Fruit fly (Drosophila melanogaster) whole organism, embryonic: ENCODE results near the gene CG32075.

Experiments
- Asciz ChIP-seq: fragments of 200-800 bp; sonication (Bioruptor generic); optimal IDR thresholded peaks from 2 replicates; lab custom pipeline; 2017; ENCODE audit warnings: missing biosample characterization, mild to moderate bottlenecking, missing genetic modification characterization, missing genetic modification reagents
- CG11456 ChIP-seq: fragments of 200-800 bp; sonication (Bioruptor generic); IDR thresholded peaks from 3 replicates; pipeline ENCODE4 v1.3.6; 2022; ENCODE audit warnings: missing biosample characterization, missing genetic modification characterization
- CG12769 ChIP-seq: fragments of 200-800 bp; sonication (Bioruptor generic); optimal IDR thresholded peaks from 2 replicates; lab custom pipeline; 2019; ENCODE audit warnings: missing biosample characterization, mild to moderate bottlenecking, missing genetic modification characterization, moderate library complexity
- CG13894 ChIP-seq: fragments of 200-800 bp; sonication (Bioruptor generic); optimal IDR thresholded peaks from 3 replicates; lab custom pipeline; 2018; ENCODE audit warnings: missing biosample characterization, mild to moderate bottlenecking, missing genetic modification characterization, moderate library complexity
- CG14050 ChIP-seq: fragments of 200-800 bp; sonication (Bioruptor generic); IDR thresholded peaks from 3 replicates; pipeline ENCODE4 v1.3.6; 2022; ENCODE audit warnings: missing biosample characterization, missing genetic modification characterization
- CG15011 ChIP-seq: fragments of 200-800 bp; sonication (Bioruptor generic); optimal IDR thresholded peaks from 3 replicates; lab custom pipeline; 2018; ENCODE audit warnings: missing biosample characterization, mild to moderate bottlenecking, missing genetic modification characterization
- CG15269 ChIP-seq: fragments of 200-800 bp; sonication (Bioruptor generic); optimal IDR thresholded peaks from 2 replicates; lab custom pipeline; 2018; ENCODE audit warnings: missing biosample characterization, mild to moderate bottlenecking, missing genetic modification characterization, moderate library complexity
- CG15514 ChIP-seq: fragments of 200-800 bp; sonication (Bioruptor generic); optimal IDR thresholded peaks from 3 replicates; lab custom pipeline; 2017; ENCODE audit warnings: missing biosample characterization, missing genetic modification characterization, mild to moderate bottlenecking, moderate library complexity, missing genetic modification reagents
- CG18764 ChIP-seq: fragments of 200-800 bp; sonication (Bioruptor generic); optimal IDR thresholded peaks from 3 replicates; lab custom pipeline; 2016; ENCODE audit warnings: missing biosample characterization, missing genetic modification characterization
- CG2116 ChIP-seq: fragments of 200-800 bp; sonication (Bioruptor generic); optimal IDR thresholded peaks from 3 replicates; lab custom pipeline; 2018; ENCODE audit warnings: missing biosample characterization, mild to moderate bottlenecking, missing genetic modification characterization
- CG2199 ChIP-seq: fragments of 200-800 bp; sonication (Bioruptor generic); IDR thresholded peaks from 3 replicates; pipeline ENCODE4 v1.3.6; 2022; ENCODE audit warnings: missing biosample characterization, missing genetic modification characterization
- CG31365 ChIP-seq: fragments of 200-800 bp; sonication (Bioruptor generic); optimal IDR thresholded peaks from 2 replicates; lab custom pipeline; 2018; ENCODE audit warnings: missing biosample characterization, mild to moderate bottlenecking, missing genetic modification characterization
- CG3995 ChIP-seq: fragments of 200-800 bp; sonication (Bioruptor generic); optimal IDR thresholded peaks from 3 replicates; lab custom pipeline; 2016; ENCODE audit warnings: missing biosample characterization, missing genetic modification characterization
- CG8290 ChIP-seq, 3 experiments: fragments of 200-800 bp; sonication (Bioruptor generic); optimal IDR thresholded peaks; 2 replicates each; lab custom pipeline; 2016 to 2019; ENCODE audit warnings: missing biosample characterization in 3 of 3, missing genetic modification characterization in 3 of 3, mild to moderate bottlenecking in 2 of 3, moderate library complexity in 1 of 3
- CTCF ChIP-seq: fragments of 200-800 bp; sonication (Bioruptor generic); optimal IDR thresholded peaks from 2 replicates; lab custom pipeline; 2017; ENCODE audit warnings: missing biosample characterization, mild to moderate bottlenecking, missing genetic modification characterization, moderate library complexity
- D19A ChIP-seq: fragments of 200-800 bp; optimal IDR thresholded peaks from 3 replicates; lab custom pipeline; 2019; ENCODE audit warnings: missing biosample characterization, mild to moderate bottlenecking, missing genetic modification characterization, moderate library complexity
- Dek ChIP-seq: fragments of 200-800 bp; sonication (Bioruptor generic); optimal IDR thresholded peaks from 3 replicates; lab custom pipeline; 2019; ENCODE audit warnings: missing biosample characterization, mild to moderate bottlenecking, missing genetic modification characterization, moderate library complexity
- Dll ChIP-seq: fragments of 200-800 bp; sonication (Bioruptor generic); IDR thresholded peaks from 4 replicates; pipeline ENCODE4 v1.3.6; 2022; ENCODE audit warnings: missing biosample characterization, missing genetic modification characterization; ENCODE audit not compliant: partially characterized antibody
- Drgx ChIP-seq: fragments of 200-800 bp; sonication (Bioruptor generic); IDR thresholded peaks from 2 replicates; pipeline ENCODE4 v1.3.6; 2022; ENCODE audit warnings: missing biosample characterization, missing genetic modification characterization
- Ets65A ChIP-seq: fragments of 200-800 bp; sonication (Bioruptor generic); peaks from one replicate; lab custom pipeline; 2016; ENCODE audit warnings: missing biosample characterization, missing genetic modification characterization
- HLH3B ChIP-seq: fragments of 200-800 bp; sonication (Bioruptor generic); IDR thresholded peaks from 2 replicates; pipeline ENCODE4 v1.3.6; 2022; ENCODE audit warnings: missing biosample characterization, missing genetic modification characterization
- Hmx ChIP-seq: fragments of 200-800 bp; sonication (Bioruptor generic); optimal IDR thresholded peaks from 2 replicates; lab custom pipeline; 2016; ENCODE audit warnings: missing biosample characterization, missing genetic modification characterization
- Med ChIP-seq: fragments of 200-800 bp; sonication (Bioruptor generic); peaks from one replicate; lab custom pipeline; 2016; ENCODE audit warnings: missing biosample characterization, missing genetic modification characterization, mild to moderate bottlenecking, inconsistent platforms, moderate library complexity
- Pdp1 ChIP-seq, 2 experiments: fragments of 200-800 bp; sonication (Bioruptor generic); optimal IDR thresholded peaks; 3 replicates each; lab custom pipeline; 2016; ENCODE audit warnings: missing biosample characterization in 2 of 2, missing genetic modification characterization in 2 of 2, mild to moderate bottlenecking in 1 of 2, moderate library complexity in 1 of 2
- Ravus ChIP-seq: fragments of 200-800 bp; sonication (Bioruptor generic); IDR thresholded peaks from 2 replicates; pipeline ENCODE4 v1.3.6; 2022; ENCODE audit warnings: missing biosample characterization, missing genetic modification characterization
- YL-1 ChIP-seq: fragments of 200-800 bp; sonication (Bioruptor generic); optimal IDR thresholded peaks from 3 replicates; lab custom pipeline; 2017; ENCODE audit warnings: missing biosample characterization, mild to moderate bottlenecking, missing genetic modification characterization
- ato ChIP-seq: fragments of 200-800 bp; sonication (Bioruptor generic); IDR thresholded peaks from 2 replicates; pipeline ENCODE4 v1.3.6; 2022; ENCODE audit warnings: missing biosample characterization, missing genetic modification characterization; ENCODE audit not compliant: partially characterized antibody
- chinmo ChIP-seq: fragments of 200-800 bp; sonication (Bioruptor generic); IDR thresholded peaks from 4 replicates; pipeline ENCODE4 v1.3.6; 2022; ENCODE audit warnings: missing biosample characterization, missing genetic modification characterization; ENCODE audit not compliant: partially characterized antibody
- croc ChIP-seq: fragments of 200-800 bp; sonication (Bioruptor generic); conservative IDR thresholded peaks from 3 replicates; pipeline ENCODE4 v1.3.6; 2022; ENCODE audit warnings: missing biosample characterization, missing genetic modification characterization
- esg ChIP-seq: fragments of 200-800 bp; sonication (Bioruptor generic); conservative IDR thresholded peaks from 2 replicates; pipeline ENCODE4 v1.3.6; 2022; ENCODE audit warnings: missing biosample characterization, missing genetic modification characterization
- exex ChIP-seq: fragments of 200-800 bp; sonication (Bioruptor generic); optimal IDR thresholded peaks from 4 replicates; lab custom pipeline; 2018; ENCODE audit warnings: missing biosample characterization, mild to moderate bottlenecking, missing genetic modification characterization, moderate library complexity
- fd96Cb ChIP-seq: fragments of 200-800 bp; sonication (Bioruptor generic); optimal IDR thresholded peaks from 2 replicates; lab custom pipeline; 2018; ENCODE audit warnings: missing biosample characterization, mild to moderate bottlenecking, missing genetic modification characterization, moderate library complexity
- grau ChIP-seq: fragments of 200-800 bp; optimal IDR thresholded peaks from 3 replicates; lab custom pipeline; 2019; ENCODE audit warnings: missing biosample characterization, mild to moderate bottlenecking, missing genetic modification characterization, moderate library complexity
- gsb ChIP-seq: fragments of 200-800 bp; sonication (Bioruptor generic); IDR thresholded peaks from 2 replicates; pipeline ENCODE4 v1.3.6; 2022; ENCODE audit warnings: missing biosample characterization, missing genetic modification characterization
- hb ChIP-seq: fragments of 200-800 bp; sonication (Bioruptor generic); IDR thresholded peaks from 3 replicates; pipeline ENCODE4 v1.3.6; 2022; ENCODE audit warnings: missing biosample characterization, missing genetic modification characterization; ENCODE audit not compliant: partially characterized antibody
- hkb ChIP-seq, 2 experiments: fragments of 200-800 bp in 1 of 2; fragments of >200 bp in 1 of 2; sonication (Bioruptor generic) in 1 of 2; IDR thresholded peaks in 1 of 2; optimal IDR thresholded peaks in 1 of 2; 2 replicates each; pipeline versions ENCODE4 v1.3.6 to Lab custom; 2017 to 2022; ENCODE audit warnings: missing biosample characterization in 1 of 2, missing genetic modification characterization in 1 of 2
- knrl ChIP-seq: fragments of 200-800 bp; sonication (Bioruptor generic); IDR thresholded peaks from 3 replicates; pipeline ENCODE4 v1.3.6; 2022; ENCODE audit warnings: missing biosample characterization, missing genetic modification characterization; ENCODE audit not compliant: partially characterized antibody
- luna ChIP-seq: fragments of 200-800 bp; sonication (Bioruptor generic); optimal IDR thresholded peaks from 2 replicates; lab custom pipeline; 2016; ENCODE audit warnings: missing biosample characterization, missing genetic modification characterization
- row ChIP-seq: fragments of 200-800 bp; sonication (Bioruptor generic); IDR thresholded peaks from 3 replicates; pipeline ENCODE4 v1.3.6; 2022; ENCODE audit warnings: missing biosample characterization, missing genetic modification characterization
- run ChIP-seq: fragments of 200-800 bp; sonication (Bioruptor generic); optimal IDR thresholded peaks from 3 replicates; lab custom pipeline; 2018; ENCODE audit warnings: missing biosample characterization, mild to moderate bottlenecking, missing genetic modification characterization

Gene CG32075

DNA sequence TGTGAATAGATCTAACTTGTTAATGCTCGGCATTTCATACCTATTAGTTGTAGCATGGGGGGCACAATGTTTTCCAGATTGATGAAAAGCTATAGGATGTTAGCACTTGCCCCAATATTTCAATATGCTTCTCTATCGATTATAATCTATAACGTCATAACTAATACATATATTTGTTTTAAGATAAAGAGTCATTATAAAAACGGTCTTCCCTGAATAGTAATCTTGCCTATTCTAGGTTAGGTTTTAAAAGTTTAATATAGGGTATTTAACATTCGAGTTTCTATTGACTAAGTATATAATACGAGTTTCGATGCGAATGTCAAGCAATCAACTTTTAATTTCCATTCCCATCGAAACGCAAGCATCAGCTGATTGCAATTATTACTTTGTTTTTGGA is 3.5 kb downstream of the CG32075 start, which contains the start of the genes CG6321 and Blos2 (continued):
- TF ChIP-seq HLH3B (GFP tag; lab: Robert Waterston, UW), result peak; percentile 68
- peak; percentile 57; the same call in 1 of the 3 replicates for TF ChIP-seq CG11456 (GFP tag; lab: Robert Waterston, UW)
- TF ChIP-seq Dek, result peak; percentile 73
- peak; percentile 76 for TF ChIP-seq fd96Cb (tag; lab: Kevin White, UChicago)
- no peak for TF ChIP-seq knrl (GFP tag; lab: Robert Waterston, UW)
- TF ChIP-seq esg, result peak; percentile 30; the same call in 1 of the 2 replicates
- TF ChIP-seq CG2116 (GFP tag; lab: Kevin White, UChicago), result peak; percentile 25
- no peak for TF ChIP-seq Hmx (GFP tag; lab: Kevin White, UChicago)
- TF ChIP-seq CG15011, result peak; percentile 61
- TF ChIP-seq Pdp1 (GFP tag; optimal IDR thresholded peaks at IDR 0.05; lab: Kevin White, UChicago), result peak; percentile 30 to 65
- TF ChIP-seq, all 482 proteins: peak for 310

DNA sequence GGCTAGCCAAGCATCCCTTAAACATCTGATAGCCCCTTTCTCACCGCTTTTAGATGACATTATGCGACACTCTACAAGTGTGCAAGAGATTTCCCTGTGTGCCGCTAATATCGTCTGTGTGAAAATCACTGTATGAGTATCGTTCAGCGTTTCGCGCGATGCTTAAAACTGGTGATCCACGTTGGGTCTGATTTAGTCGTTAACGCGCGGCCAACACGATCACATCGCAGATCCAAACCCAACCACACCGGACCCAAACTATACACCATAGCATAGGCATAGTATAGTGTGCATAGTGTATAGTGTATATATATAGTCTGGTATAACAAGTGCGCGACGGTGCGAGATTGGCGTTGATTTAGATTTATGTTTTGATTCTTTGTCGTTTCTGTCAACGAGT is 10.9 kb downstream of the CG32075 start, which contains the start of gene CG7888:
TSS of gene CG7888 (plus strand) at position 193 of the 400 bp plus-strand sequence.
- 0 out of 4 replicates have a peak, but pooled peaks have one; percentile 23 for TF ChIP-seq chinmo
- no peak for TF ChIP-seq Asciz (GFP tag; lab: Kevin White, UChicago)
- no peak for TF ChIP-seq gsb
- peak; percentile 26 for TF ChIP-seq Med (GFP tag; lab: Kevin White, UChicago)
- TF ChIP-seq CG14050 (GFP tag; lab: Robert Waterston, UW), result no peak
- no peak for TF ChIP-seq exex
- TF ChIP-seq CG12769 (tag; lab: Kevin White, UChicago), result peak; percentile 3
- TF ChIP-seq D19A, result peak; percentile 14
- TF ChIP-seq CG8290 (GFP tag; optimal IDR thresholded peaks at IDR 0.05; lab: Kevin White, UChicago), result no peak
- TF ChIP-seq CG8290 (tag; optimal IDR thresholded peaks at IDR 0.05; lab: Kevin White, UChicago), result peak in 1 of 2 experiments; percentile 46
- TF ChIP-seq CG11456 (GFP tag; lab: Robert Waterston, UW), result 0 out of 3 replicates have a peak, but pooled peaks have one; percentile 31
- peak; percentile 18 for TF ChIP-seq CG15514
- TF ChIP-seq CG3995, result peak; percentile 15
- TF ChIP-seq esg, result no peak
- 0 out of 3 replicates have a peak, but pooled peaks have one; percentile 11 for TF ChIP-seq row (GFP tag; lab: Robert Waterston, UW)
- peak; percentile 63 for TF ChIP-seq CG13894 (tag; lab: Kevin White, UChicago)
- TF ChIP-seq CG15269 (tag; lab: Kevin White, UChicago), result peak; percentile 13
- TF ChIP-seq CG2199 (GFP tag; lab: Robert Waterston, UW), result 0 out of 3 replicates have a peak, but pooled peaks have one; percentile 57

DNA sequence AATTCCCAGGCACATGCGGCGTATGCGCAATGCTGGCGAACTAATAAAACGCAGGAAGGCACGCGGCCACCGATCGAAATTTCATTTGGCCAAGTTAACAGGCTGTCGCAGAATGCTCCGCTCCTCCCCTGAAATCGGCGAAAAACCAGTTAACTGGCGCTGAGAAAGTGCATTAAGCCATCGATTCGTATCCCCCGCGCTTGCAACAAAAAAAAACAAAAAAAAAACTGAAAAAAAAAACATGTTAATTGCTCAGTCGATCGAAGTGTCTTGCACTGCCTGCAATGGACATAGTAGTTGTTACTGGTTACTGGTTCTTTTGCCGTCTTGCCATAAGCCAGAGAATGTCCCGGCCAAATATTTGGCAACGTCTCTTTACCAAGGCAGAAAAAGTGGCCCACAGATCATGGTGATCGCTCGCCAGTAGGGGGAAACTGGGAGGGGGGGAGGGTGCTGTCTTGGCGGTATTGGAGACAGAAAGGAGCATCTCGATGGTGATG is 11.9 kb downstream of the CG32075 start:
- TF ChIP-seq Drgx (GFP tag; lab: Robert Waterston, UW) (peak; percentile 57; the same call in 1 of the 2 replicates), CG31365 (no peak), luna (GFP tag; lab: Kevin White, UChicago) (no peak), Ets65A (peak; percentile 91), run (no peak), CTCF (GFP tag; lab: Kevin White, UChicago) (no peak), hkb (optimal IDR thresholded peaks at IDR 0.05; lab: Kevin White, UChicago) (no peak), hkb (GFP tag; IDR thresholded peaks at IDR 0.05; lab: Robert Waterston, UW) (no peak), Dll (GFP tag; lab: Robert Waterston, UW) (no peak)

DNA sequence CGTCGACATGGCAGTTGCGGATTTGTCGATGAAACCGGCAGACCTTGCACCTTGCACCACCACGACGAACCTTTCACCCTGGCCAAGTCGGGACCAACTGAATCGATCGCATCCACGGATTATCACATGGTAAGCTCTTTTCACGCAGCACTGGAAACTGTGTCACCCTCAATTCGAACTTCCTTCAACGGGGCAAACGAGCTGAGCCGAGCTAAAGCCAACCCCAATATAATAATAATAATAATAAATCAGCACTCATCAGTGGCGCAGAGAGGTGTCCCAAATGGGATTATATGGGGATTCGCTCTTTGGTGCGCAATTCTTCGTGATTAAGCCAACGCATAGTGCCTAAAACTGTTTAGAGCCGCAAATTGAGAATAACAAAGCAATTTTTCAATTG is 13.5 kb downstream of the CG32075 start, which contains the start of gene CG43693:
TSS of gene CG43693 (minus strand) at position 101 of the 400 bp plus-strand sequence.
- TF ChIP-seq Ravus (GFP tag; lab: Robert Waterston, UW) (no peak), CG18764 (GFP tag; lab: Kevin White, UChicago) (no peak), hb (GFP tag; lab: Robert Waterston, UW) (0 out of 3 replicates have a peak, but pooled peaks have one; percentile 41), grau (tag; lab: Kevin White, UChicago) (no peak), YL-1 (GFP tag; lab: Kevin White, UChicago) (no peak), croc (GFP tag; lab: Robert Waterston, UW) (no peak), ato (GFP tag; lab: Robert Waterston, UW) (no peak)
